Worm (Caenorhabditis elegans) whole organism, early embryonic: ENCODE results near the gene aars-1.

Experiments used
- ama-1 ChIP-seq: fragments of 150-350 bp; optimal IDR thresholded peaks from 2 replicates; lab custom pipeline; 2014
- flt-1 ChIP-seq: fragments of 200-800 bp; sonication (Bioruptor generic); IDR thresholded peaks from 2 replicates; pipeline ENCODE4 v1.3.6; 2022; ENCODE audit warnings: missing genetic modification characterization, missing compliant biosample characterization
- tbx-11 ChIP-seq: fragments of 200-800 bp; sonication (Bioruptor generic); IDR thresholded peaks from 2 replicates; pipeline ENCODE4 v1.3.6; 2022; ENCODE audit warnings: missing genetic modification characterization, missing compliant biosample characterization

- TF ChIP-seq ama-1 (lab: Kevin White, UChicago) = no peak
- no peak for TF ChIP-seq tbx-11 (GFP tag; lab: Robert Waterston, UW)
- no peak for TF ChIP-seq flt-1 (GFP tag; lab: Robert Waterston, UW)
These were observed 19.3 kb downstream of the aars-1 start, which contains the start of gene W02B12.13 for ce11 chrII:11444973-11445372.
